Worm (Caenorhabditis elegans) whole organism, early embryonic: ENCODE data around the gene srv-26.

ENCODE experiments used
- B0310.2 ChIP-seq: sonication (generic microtip); optimal IDR thresholded peaks from 2 replicates; lab custom pipeline; 2016; ENCODE audit warnings: mild to moderate bottlenecking, missing genetic modification characterization, missing compliant biosample characterization
- F13C5.2 ChIP-seq: sonication (generic microtip); optimal IDR thresholded peaks from 2 replicates; lab custom pipeline; 2017; ENCODE audit warnings: mild to moderate bottlenecking, missing genetic modification characterization, inconsistent platforms, missing compliant biosample characterization
- aly-1 ChIP-seq: sonication (generic microtip); optimal IDR thresholded peaks from 2 replicates; lab custom pipeline; 2016; ENCODE audit warnings: missing genetic modification characterization, missing compliant biosample characterization
- ama-1 ChIP-seq: fragments of 150-350 bp; optimal IDR thresholded peaks from 2 replicates; lab custom pipeline; 2014
- ceh-13 ChIP-seq: fragments of 200-800 bp; sonication (Bioruptor generic); optimal IDR thresholded peaks from 2 replicates; lab custom pipeline; 2018; ENCODE audit warnings: mild to moderate bottlenecking, missing genetic modification characterization, missing compliant biosample characterization
- ceh-36 ChIP-seq: sonication (generic microtip); optimal IDR thresholded peaks from 2 replicates; lab custom pipeline; 2016; ENCODE audit warnings: missing genetic modification characterization, inconsistent platforms, missing compliant biosample characterization
- ets-7 ChIP-seq: sonication (generic microtip); optimal IDR thresholded peaks from 2 replicates; lab custom pipeline; 2016; ENCODE audit warnings: missing genotype, missing genetic modification characterization, missing compliant biosample characterization
- flt-1 ChIP-seq: fragments of 200-800 bp; sonication (Bioruptor generic); IDR thresholded peaks from 2 replicates; pipeline ENCODE4 v1.3.6; 2022; ENCODE audit warnings: missing genetic modification characterization, missing compliant biosample characterization
- hmbx-1 ChIP-seq: sonication (generic microtip); optimal IDR thresholded peaks from 2 replicates; lab custom pipeline; 2016; ENCODE audit warnings: mild to moderate bottlenecking, missing genetic modification characterization, missing compliant biosample characterization
- hmg-4 ChIP-seq: fragments of 200-800 bp; sonication (Bioruptor generic); optimal IDR thresholded peaks from 2 replicates; lab custom pipeline; 2018; ENCODE audit warnings: mild to moderate bottlenecking, missing genetic modification characterization, missing compliant biosample characterization
- hnd-1 ChIP-seq: sonication (generic microtip); optimal IDR thresholded peaks from 2 replicates; lab custom pipeline; 2016; ENCODE audit warnings: missing genetic modification characterization, missing compliant biosample characterization
- pes-1 ChIP-seq: fragments of 200-800 bp; sonication (Bioruptor generic); IDR thresholded peaks from 2 replicates; pipeline ENCODE4 v1.3.6; 2022; ENCODE audit warnings: missing genetic modification reagents, missing genetic modification characterization, missing compliant biosample characterization
- scrt-1 ChIP-seq: fragments of 200-800 bp; sonication (Bioruptor generic); IDR thresholded peaks from 2 replicates; pipeline ENCODE4 v1.3.6; 2022; ENCODE audit warnings: missing genetic modification characterization, missing compliant biosample characterization
- sea-1 ChIP-seq: fragments of 200-800 bp; sonication (Bioruptor generic); conservative IDR thresholded peaks from 2 replicates; pipeline ENCODE4 v1.3.6; 2022; ENCODE audit warnings: missing genetic modification characterization, missing compliant biosample characterization
- tbx-11 ChIP-seq: fragments of 200-800 bp; sonication (Bioruptor generic); IDR thresholded peaks from 2 replicates; pipeline ENCODE4 v1.3.6; 2022; ENCODE audit warnings: missing genetic modification characterization, missing compliant biosample characterization
- tbx-37 ChIP-seq: fragments of 200-800 bp; sonication (Bioruptor generic); conservative IDR thresholded peaks from 2 replicates; pipeline ENCODE4 v1.3.6; 2022; ENCODE audit warnings: missing genetic modification reagents, missing genetic modification characterization, missing compliant biosample characterization
- tra-4 ChIP-seq: sonication (generic microtip); optimal IDR thresholded peaks from 2 replicates; lab custom pipeline; 2017; ENCODE audit warnings: missing genetic modification characterization, missing compliant biosample characterization

The srv-26 gene

ce11 chrIV:6269346-6269745 is 32.3 kb downstream of the srv-26 start, which contains the start of gene srv-30:
Gene srv-30 (minus strand): TSS chrIV:6269446.
- TF ChIP-seq tbx-11 (GFP tag; lab: Robert Waterston, UW) = no peak
- no peak for TF ChIP-seq ets-7 (tag; lab: Kevin White, UChicago)
- no peak for TF ChIP-seq sea-1 (GFP tag; lab: Robert Waterston, UW)
- TF ChIP-seq hmg-4 (GFP tag; lab: Kevin White, UChicago) = no peak
- TF ChIP-seq aly-1 (tag; lab: Kevin White, UChicago) = no peak
- no peak for TF ChIP-seq hnd-1 (tag; lab: Kevin White, UChicago)
- no peak for TF ChIP-seq ceh-36
- TF ChIP-seq flt-1 (GFP tag; lab: Robert Waterston, UW) = no peak
- TF ChIP-seq scrt-1 (GFP tag; lab: Robert Waterston, UW) = no peak
- no peak for TF ChIP-seq tbx-37 (GFP tag; lab: Robert Waterston, UW)
- no peak for TF ChIP-seq ceh-13 (GFP tag; lab: Kevin White, UChicago)
- no peak for TF ChIP-seq pes-1 (GFP tag; lab: Robert Waterston, UW)

- TF ChIP-seq ceh-13 (GFP tag; lab: Kevin White, UChicago) (no peak), hmbx-1 (tag; lab: Kevin White, UChicago) (no peak), pes-1 (GFP tag; lab: Robert Waterston, UW) (no peak), ama-1 (lab: Kevin White, UChicago) (no peak), scrt-1 (GFP tag; lab: Robert Waterston, UW) (no peak), F13C5.2 (tag; lab: Kevin White, UChicago) (no peak), ets-7 (tag; lab: Kevin White, UChicago) (no peak), tra-4 (no peak), aly-1 (tag; lab: Kevin White, UChicago) (no peak), flt-1 (GFP tag; lab: Robert Waterston, UW) (no peak), sea-1 (GFP tag; lab: Robert Waterston, UW) (no peak), hmg-4 (GFP tag; lab: Kevin White, UChicago) (no peak), ceh-36 (no peak), hnd-1 (tag; lab: Kevin White, UChicago) (no peak), tbx-37 (GFP tag; lab: Robert Waterston, UW) (no peak), B0310.2 (no peak), tbx-11 (GFP tag; lab: Robert Waterston, UW) (no peak)
Measured at ce11 chrIV:6266499-6266898, 35.2 kb downstream of the srv-26 start, which contains the start of gene srv-29. Gene srv-29 (minus strand): TSS chrIV:6266599.

DNA sequence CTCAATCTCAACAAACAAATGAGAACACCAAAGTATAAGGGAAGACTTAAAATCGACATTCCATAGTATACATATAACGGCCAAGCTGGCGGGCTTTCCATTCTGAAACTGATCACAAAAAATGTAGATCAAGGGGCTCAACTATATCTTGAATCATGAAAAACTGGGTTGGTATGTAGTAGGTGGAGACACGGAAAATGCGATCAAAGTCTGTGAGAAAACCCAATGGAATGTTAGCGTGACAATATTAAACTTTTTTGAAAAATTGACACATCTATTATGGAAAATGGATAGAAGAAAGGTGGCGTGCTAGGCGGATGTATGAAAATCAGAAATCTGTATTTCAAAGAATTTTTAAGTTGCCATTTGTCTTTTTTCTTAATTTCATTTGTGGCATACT is 38.4 kb downstream of the srv-26 start, which contains the start of gene srv-28:
TSS of gene srv-28 (minus strand) at position 101 of the 400 bp plus-strand sequence.
- TF ChIP-seq aly-1 (tag; lab: Kevin White, UChicago) (no peak), tra-4 (no peak), tbx-37 (GFP tag; lab: Robert Waterston, UW) (no peak), F13C5.2 (tag; lab: Kevin White, UChicago) (no peak), ceh-13 (GFP tag; lab: Kevin White, UChicago) (no peak), pes-1 (GFP tag; lab: Robert Waterston, UW) (no peak), tbx-11 (GFP tag; lab: Robert Waterston, UW) (no peak), scrt-1 (GFP tag; lab: Robert Waterston, UW) (no peak), flt-1 (GFP tag; lab: Robert Waterston, UW) (no peak), hmg-4 (GFP tag; lab: Kevin White, UChicago) (no peak), ama-1 (lab: Kevin White, UChicago) (no peak), ets-7 (tag; lab: Kevin White, UChicago) (no peak), ceh-36 (no peak), hmbx-1 (tag; lab: Kevin White, UChicago) (no peak), sea-1 (GFP tag; lab: Robert Waterston, UW) (no peak), B0310.2 (no peak), hnd-1 (tag; lab: Kevin White, UChicago) (no peak)

- no peak for TF ChIP-seq ceh-36
- no peak for TF ChIP-seq sea-1 (GFP tag; lab: Robert Waterston, UW)
- no peak for TF ChIP-seq flt-1 (GFP tag; lab: Robert Waterston, UW)
- TF ChIP-seq hmbx-1 (tag; lab: Kevin White, UChicago) = no peak
- no peak for TF ChIP-seq ets-7 (tag; lab: Kevin White, UChicago)
- TF ChIP-seq ceh-13 (GFP tag; lab: Kevin White, UChicago) = no peak
- TF ChIP-seq aly-1 (tag; lab: Kevin White, UChicago) = no peak
- TF ChIP-seq pes-1 (GFP tag; lab: Robert Waterston, UW) = no peak
- TF ChIP-seq scrt-1 (GFP tag; lab: Robert Waterston, UW) = no peak
- TF ChIP-seq tra-4 = no peak
- no peak for TF ChIP-seq tbx-11 (GFP tag; lab: Robert Waterston, UW)
- TF ChIP-seq tbx-37 (GFP tag; lab: Robert Waterston, UW) = no peak
- TF ChIP-seq ama-1 (lab: Kevin White, UChicago) = no peak
- TF ChIP-seq hmg-4 (GFP tag; lab: Kevin White, UChicago) = no peak
- TF ChIP-seq hnd-1 (tag; lab: Kevin White, UChicago) = no peak
- no peak for TF ChIP-seq B0310.2
- TF ChIP-seq F13C5.2 (tag; lab: Kevin White, UChicago) = no peak
Measured at ce11 chrIV:6259732-6260131, 41.9 kb downstream of the srv-26 start, which contains the start of gene nlp-16. Gene nlp-16 (minus strand): TSS chrIV:6259832.

ce11 chrIV:6258967-6259366 is 42.7 kb downstream of the srv-26 start:
- TF ChIP-seq pes-1 (GFP tag; lab: Robert Waterston, UW) = no peak
- no peak for TF ChIP-seq flt-1 (GFP tag; lab: Robert Waterston, UW)
- no peak for TF ChIP-seq ceh-36
- no peak for TF ChIP-seq B0310.2
- no peak for TF ChIP-seq tbx-37 (GFP tag; lab: Robert Waterston, UW)
- no peak for TF ChIP-seq ama-1 (lab: Kevin White, UChicago)
- no peak for TF ChIP-seq hmbx-1 (tag; lab: Kevin White, UChicago)
- no peak for TF ChIP-seq ceh-13 (GFP tag; lab: Kevin White, UChicago)
- TF ChIP-seq hmg-4 (GFP tag; lab: Kevin White, UChicago) = no peak
- no peak for TF ChIP-seq tra-4
- no peak for TF ChIP-seq tbx-11 (GFP tag; lab: Robert Waterston, UW)
- TF ChIP-seq ets-7 (tag; lab: Kevin White, UChicago) = no peak
- no peak for TF ChIP-seq scrt-1 (GFP tag; lab: Robert Waterston, UW)
- TF ChIP-seq sea-1 (GFP tag; lab: Robert Waterston, UW) = no peak
- TF ChIP-seq hnd-1 (tag; lab: Kevin White, UChicago) = no peak

ce11 chrIV:6254635-6255034 is 47.0 kb downstream of the srv-26 start, which contains the start of gene T13A10.64:
Gene T13A10.64 (plus strand): TSS chrIV:6254935.
- TF ChIP-seq sea-1 (GFP tag; lab: Robert Waterston, UW) (no peak), ceh-13 (GFP tag; lab: Kevin White, UChicago) (no peak), ets-7 (tag; lab: Kevin White, UChicago) (no peak), aly-1 (tag; lab: Kevin White, UChicago) (no peak), hmbx-1 (tag; lab: Kevin White, UChicago) (no peak), tbx-11 (GFP tag; lab: Robert Waterston, UW) (no peak), B0310.2 (no peak), flt-1 (GFP tag; lab: Robert Waterston, UW) (no peak), tbx-37 (GFP tag; lab: Robert Waterston, UW) (no peak), pes-1 (GFP tag; lab: Robert Waterston, UW) (no peak), ceh-36 (no peak), ama-1 (lab: Kevin White, UChicago) (no peak), hnd-1 (tag; lab: Kevin White, UChicago) (no peak), tra-4 (no peak), F13C5.2 (tag; lab: Kevin White, UChicago) (no peak), scrt-1 (GFP tag; lab: Robert Waterston, UW) (no peak), hmg-4 (GFP tag; lab: Kevin White, UChicago) (no peak)
